Worm (Caenorhabditis elegans) whole organism, L2 larva: Measurements from ENCODE around the gene B0218.5.
A peak's percentile ranks its signal among the peaks of the same experiment; 100 is the strongest.

Experiments
- C34F6.9 ChIP-seq: fragments of 150-350 bp; optimal IDR thresholded peaks from 2 replicates; lab custom pipeline; 2014; ENCODE audit warnings: missing biosample characterization, missing genetic modification characterization
- F13H6.1 ChIP-seq: sonication (generic microtip); optimal IDR thresholded peaks from 2 replicates; lab custom pipeline; 2016; ENCODE audit warnings: missing genetic modification characterization, missing compliant biosample characterization
- Y55F3AM.14 ChIP-seq: fragments of 200-800 bp; sonication (Bioruptor generic); optimal IDR thresholded peaks from 2 replicates; lab custom pipeline; 2018; ENCODE audit warnings: mild to moderate bottlenecking, missing genetic modification characterization, missing compliant biosample characterization
- ZK546.5 ChIP-seq: sonication (generic microtip); optimal IDR thresholded peaks from 2 replicates; lab custom pipeline; 2017; ENCODE audit warnings: missing biosample characterization, missing genetic modification characterization
- ama-1 ChIP-seq: fragments of 150-350 bp; optimal IDR thresholded peaks from 2 replicates; lab custom pipeline; 2018; ENCODE audit warnings: inconsistent platforms
- blmp-1 ChIP-seq: sonication (generic microtip); optimal IDR thresholded peaks from 2 replicates; lab custom pipeline; 2017; ENCODE audit warnings: missing genetic modification characterization, mild to moderate bottlenecking, missing compliant biosample characterization, antibody characterized with exemption, moderate library complexity; ENCODE audit not compliant: insufficient read depth
- ceh-16 ChIP-seq: fragments of 150-350 bp; optimal IDR thresholded peaks from 2 replicates; lab custom pipeline; 2014; ENCODE audit warnings: missing biosample characterization, missing genetic modification characterization
- crh-2 ChIP-seq: sonication (generic microtip); optimal IDR thresholded peaks from 2 replicates; lab custom pipeline; 2017; ENCODE audit warnings: missing biosample characterization, missing genetic modification characterization
- dmd-4 ChIP-seq: sonication (generic microtip); optimal IDR thresholded peaks from 2 replicates; lab custom pipeline; 2017; ENCODE audit warnings: missing biosample characterization, missing genetic modification characterization
- egl-27 ChIP-seq: sonication (generic microtip); optimal IDR thresholded peaks from 3 replicates; lab custom pipeline; 2017; ENCODE audit warnings: missing biosample characterization, missing genetic modification reagents, missing genetic modification characterization
- fos-1 ChIP-seq: fragments of 150-350 bp; optimal IDR thresholded peaks from 2 replicates; lab custom pipeline; 2014; ENCODE audit warnings: missing biosample characterization, missing genetic modification characterization
- gmeb-1 ChIP-seq: fragments of 150-350 bp; optimal IDR thresholded peaks from 2 replicates; lab custom pipeline; 2014; ENCODE audit warnings: missing biosample characterization, missing genetic modification characterization
- lin-11 ChIP-seq: fragments of 150-350 bp; sonication (generic microtip); optimal IDR thresholded peaks from 2 replicates; lab custom pipeline; 2014; ENCODE audit warnings: missing biosample characterization, missing genetic modification characterization, inconsistent platforms, mixed read lengths
- lin-13 ChIP-seq: fragments of 150-350 bp; optimal IDR thresholded peaks from 2 replicates; lab custom pipeline; 2014; ENCODE audit warnings: missing biosample characterization, missing genetic modification reagents, missing genetic modification characterization
- lsy-2 ChIP-seq, 2 experiments: fragments of 150-350 bp in 1 of 2; sonication (generic microtip) in 1 of 2; optimal IDR thresholded peaks; 2 replicates each; lab custom pipeline; 2014 to 2017; ENCODE audit warnings: missing biosample characterization in 2 of 2, missing genetic modification characterization in 2 of 2
- mab-5 ChIP-seq: fragments of 150-350 bp; optimal IDR thresholded peaks from 2 replicates; lab custom pipeline; 2014; ENCODE audit warnings: missing biosample characterization, missing genetic modification characterization
- mdl-1 ChIP-seq, 2 experiments: fragments of 150-350 bp in 1 of 2; sonication (generic microtip) in 1 of 2; optimal IDR thresholded peaks; 2 replicates each; lab custom pipeline; 2017; ENCODE audit warnings: missing biosample characterization in 2 of 2, missing genetic modification characterization in 2 of 2
- nhr-11 ChIP-seq: fragments of 150-350 bp; optimal IDR thresholded peaks from 2 replicates; lab custom pipeline; 2014; ENCODE audit warnings: missing biosample characterization, missing genetic modification characterization
- nhr-129 ChIP-seq: fragments of 150-350 bp; optimal IDR thresholded peaks from 2 replicates; lab custom pipeline; 2014; ENCODE audit warnings: missing biosample characterization, missing genetic modification characterization
- nhr-21 ChIP-seq: fragments of 150-350 bp; optimal IDR thresholded peaks from 2 replicates; lab custom pipeline; 2014; ENCODE audit warnings: missing biosample characterization, missing genetic modification characterization
- nhr-23 ChIP-seq: fragments of 150-350 bp; optimal IDR thresholded peaks from 2 replicates; lab custom pipeline; 2014; ENCODE audit warnings: missing biosample characterization, missing genetic modification reagents, missing genetic modification characterization
- nhr-25 ChIP-seq: fragments of 150-350 bp; sonication (generic microtip); optimal IDR thresholded peaks from 3 replicates; lab custom pipeline; 2014; ENCODE audit warnings: missing biosample characterization, missing genetic modification characterization
- nhr-77 ChIP-seq: fragments of 150-350 bp; optimal IDR thresholded peaks from 2 replicates; lab custom pipeline; 2014; ENCODE audit warnings: missing biosample characterization, missing genetic modification characterization
- peb-1 ChIP-seq: fragments of 150-350 bp; optimal IDR thresholded peaks from 2 replicates; lab custom pipeline; 2014; ENCODE audit warnings: missing biosample characterization, missing genetic modification characterization
- sem-4 ChIP-seq: fragments of 150-350 bp; optimal IDR thresholded peaks from 2 replicates; lab custom pipeline; 2014; ENCODE audit warnings: missing biosample characterization, missing genetic modification reagents, missing genetic modification characterization
- sma-3 ChIP-seq: sonication (generic microtip); optimal IDR thresholded peaks from 2 replicates; lab custom pipeline; 2016; ENCODE audit warnings: missing genetic modification reagents, missing genetic modification characterization, missing compliant biosample characterization
- sma-9 ChIP-seq, 2 experiments: fragments of 150-350 bp in 1 of 2; sonication (generic microtip) in 1 of 2; optimal IDR thresholded peaks; 2 replicates each; lab custom pipeline; 2014 to 2016; ENCODE audit warnings: missing genetic modification characterization in 2 of 2, mild to moderate bottlenecking in 1 of 2, missing biosample characterization in 1 of 2, missing compliant biosample characterization in 1 of 2, missing genetic modification reagents in 1 of 2, moderate library complexity in 1 of 2
- snpc-4 ChIP-seq: fragments of 150-350 bp; optimal IDR thresholded peaks from 2 replicates; lab custom pipeline; 2014; ENCODE audit warnings: missing biosample characterization, missing genetic modification characterization
- unc-55 ChIP-seq: fragments of 150-350 bp; sonication (generic microtip); optimal IDR thresholded peaks from 3 replicates; lab custom pipeline; 2014; ENCODE audit warnings: missing biosample characterization, missing genetic modification reagents, missing genetic modification characterization
- unc-62 ChIP-seq: fragments of 150-350 bp; optimal IDR thresholded peaks from 2 replicates; lab custom pipeline; 2014; ENCODE audit warnings: missing biosample characterization, missing genetic modification reagents, missing genetic modification characterization
- zag-1 ChIP-seq: fragments of 150-350 bp; optimal IDR thresholded peaks from 2 replicates; lab custom pipeline; 2014; ENCODE audit warnings: missing biosample characterization, missing genetic modification characterization
- ztf-4 ChIP-seq: fragments of 150-350 bp; optimal IDR thresholded peaks from 2 replicates; lab custom pipeline; 2014; ENCODE audit warnings: missing biosample characterization, missing genetic modification characterization

The B0218.5 gene

ce11 chrIV:8136005-8136512 lies 21.0 kb downstream of the B0218.5 start, which contains the start of the genes isp-1 and islo-1:
Gene isp-1 (minus strand): TSS chrIV:8136055.
Gene islo-1 (plus strand): TSS chrIV:8136389.
- no peak for TF ChIP-seq ceh-16
- peak in 1 of 2 experiments; percentile 69 for TF ChIP-seq lsy-2 (tag; optimal IDR thresholded peaks at IDR 0.05; lab: Kevin White, UChicago)
- peak; percentile 6 for TF ChIP-seq sma-9 (GFP tag; optimal IDR thresholded peaks at IDR 0.05; lab: Kevin White, UChicago)
- TF ChIP-seq sma-9 (tag; optimal IDR thresholded peaks at IDR 0.05; lab: Kevin White, UChicago), result no peak
- TF ChIP-seq mab-5, result no peak
- peak in 1 of 2 experiments; percentile 44 for TF ChIP-seq mdl-1 (tag; optimal IDR thresholded peaks at IDR 0.05; lab: Kevin White, UChicago)
- TF ChIP-seq fos-1, result peak; percentile 45
- peak; percentile 36 for TF ChIP-seq lin-11 (tag; lab: Kevin White, UChicago)
- peak; percentile 80 for TF ChIP-seq nhr-129 (tag; lab: Kevin White, UChicago)
- TF ChIP-seq egl-27 (tag; lab: Kevin White, UChicago), result no peak
- TF ChIP-seq unc-55, result peak; percentile 76
- TF ChIP-seq C34F6.9, result peak; percentile 81
- TF ChIP-seq nhr-25 (tag; lab: Kevin White, UChicago), result peak; percentile 20
- TF ChIP-seq crh-2 (tag; lab: Kevin White, UChicago), result peak; percentile 58
- peak; percentile 43 for TF ChIP-seq F13H6.1 (tag; lab: Kevin White, UChicago)
- TF ChIP-seq, all 48 proteins: peak for 11

ce11 chrIV:8133536-8133935 lies 23.5 kb downstream of the B0218.5 start, which contains the start of gene sph-1:
Gene sph-1 (minus strand): TSS chrIV:8133558.
- TF ChIP-seq ama-1 (no peak), ceh-16 (no peak), fos-1 (peak; percentile 95), crh-2 (tag; lab: Kevin White, UChicago) (peak; percentile 61), mab-5 (no peak), ztf-4 (peak; percentile 39), nhr-21 (peak; percentile 51), sma-3 (GFP tag; lab: Kevin White, UChicago) (peak; percentile 3), nhr-129 (tag; lab: Kevin White, UChicago) (peak; percentile 65), zag-1 (no peak), F13H6.1 (tag; lab: Kevin White, UChicago) (peak; percentile 34), nhr-77 (tag; lab: Kevin White, UChicago) (no peak), sma-9 (GFP tag; optimal IDR thresholded peaks at IDR 0.05; lab: Kevin White, UChicago) (peak; percentile 63), sma-9 (tag; optimal IDR thresholded peaks at IDR 0.05; lab: Kevin White, UChicago) (no peak), nhr-11 (no peak), Y55F3AM.14 (GFP tag; lab: Kevin White, UChicago) (no peak), gmeb-1 (peak; percentile 36), lin-13 (GFP tag; lab: Kevin White, UChicago) (peak; percentile 14), lin-11 (tag; lab: Kevin White, UChicago) (no peak), nhr-25 (tag; lab: Kevin White, UChicago) (peak; percentile 25), lsy-2 (tag; optimal IDR thresholded peaks at IDR 0.05; lab: Kevin White, UChicago) (peak in 1 of 2 experiments; percentile 31), sem-4 (tag; lab: Kevin White, UChicago) (no peak), C34F6.9 (peak; percentile 24)

ce11 chrIV:8130131-8130611 lies 26.9 kb downstream of the B0218.5 start, which contains the start of the genes ndub-11 and moc-3:
Gene ndub-11 (minus strand): TSS chrIV:8130231.
Gene moc-3 (plus strand): TSS chrIV:8130561.
- TF ChIP-seq unc-55 (peak; percentile 29), nhr-25 (tag; lab: Kevin White, UChicago) (no peak), C34F6.9 (peak; percentile 29)

ce11 chrIV:8127430-8127829 lies 29.6 kb downstream of the B0218.5 start:
- TF ChIP-seq ama-1 (no peak), fos-1 (no peak), nhr-23 (tag; lab: Kevin White, UChicago) (no peak), snpc-4 (tag; lab: Kevin White, UChicago) (no peak), dmd-4 (tag; lab: Kevin White, UChicago) (no peak)

- TF ChIP-seq unc-62 (GFP tag; lab: Kevin White, UChicago) (no peak), nhr-25 (tag; lab: Kevin White, UChicago) (no peak), dmd-4 (tag; lab: Kevin White, UChicago) (no peak), ZK546.5 (tag; lab: Kevin White, UChicago) (no peak), unc-55 (no peak), peb-1 (tag; lab: Kevin White, UChicago) (no peak), ama-1 (no peak), blmp-1 (tag; lab: Kevin White, UChicago) (no peak), nhr-21 (no peak), ztf-4 (no peak), ceh-16 (no peak)
These were observed 30.2 kb downstream of the B0218.5 start, which contains the start of gene ceph-41 for ce11 chrIV:8126902-8127301. Gene ceph-41 (plus strand): TSS chrIV:8127202.
